Fruit fly (Drosophila melanogaster) whole organism: ENCODE results near the gene CG31098.

Experiments used
- CG8478 ChIP-seq: fragments of >200 bp; optimal IDR thresholded peaks from 2 replicates; lab custom pipeline; 2018; ENCODE audit warnings: inconsistent platforms
- Dll ChIP-seq: fragments of >200 bp; optimal IDR thresholded peaks from 2 replicates; lab custom pipeline; 2017
- EcR ChIP-seq, 2 experiments: fragments of >200 bp; optimal IDR thresholded peaks; 2 replicates each; lab custom pipeline; 2017; ENCODE audit warnings: missing biosample characterization in 2 of 2, missing genetic modification characterization in 2 of 2, missing genetic modification reagents in 2 of 2
- pan ChIP-seq: fragments of >200 bp; optimal IDR thresholded peaks from 2 replicates; lab custom pipeline; 2017
- psq ChIP-seq: fragments of >200 bp; optimal IDR thresholded peaks from 2 replicates; lab custom pipeline; 2017
- usp ChIP-seq: fragments of >200 bp; optimal IDR thresholded peaks from 2 replicates; lab custom pipeline; 2017; ENCODE audit warnings: missing biosample characterization, missing genetic modification characterization, mixed read lengths

DNA sequence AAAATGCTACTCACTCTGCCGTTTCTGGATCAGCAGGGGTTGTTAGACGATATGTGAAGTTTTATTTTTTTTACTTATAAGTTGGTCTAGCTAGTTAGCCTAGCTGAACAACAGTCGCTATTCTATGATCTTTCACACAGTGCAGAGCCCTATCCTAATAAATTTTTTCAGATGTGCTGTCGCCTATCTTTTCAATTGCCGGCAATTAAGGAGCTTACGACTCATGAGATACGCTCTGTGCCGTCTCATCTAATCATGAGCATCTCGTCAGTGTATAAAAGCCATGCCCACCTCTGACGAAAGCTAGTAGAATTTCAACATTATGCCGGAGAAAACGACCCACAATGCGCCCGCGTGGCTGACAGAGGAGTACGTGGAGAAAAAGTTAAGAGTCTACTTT lies 22.9 kb downstream of the CG31098 start, which contains the start of the genes CG11889 and CG11891:
- TF ChIP-seq usp (GFP tag; lab: Kevin White, UChicago) (no peak), CG8478 (lab: Kevin White, UChicago) (no peak), psq (no peak), Dll (no peak), pan (lab: Kevin White, UChicago) (no peak), EcR (GFP tag; optimal IDR thresholded peaks at IDR 0.05; lab: Kevin White, UChicago) (no peak)
